Fruit fly (Drosophila melanogaster) whole organism, embryonic: ENCODE measurements around the gene Alg2.
A peak's percentile ranks its signal among the peaks of the same experiment; 100 is the strongest.

Experiments
- ATbp ChIP-seq: fragments of 200-800 bp; sonication (Bioruptor generic); optimal IDR thresholded peaks from 2 replicates; lab custom pipeline; 2017; ENCODE audit warnings: missing biosample characterization, mild to moderate bottlenecking, missing genetic modification characterization, missing genetic modification reagents
- BtbVII ChIP-seq: fragments of 200-800 bp; sonication (Bioruptor generic); optimal IDR thresholded peaks from 3 replicates; lab custom pipeline; 2017; ENCODE audit warnings: missing biosample characterization, mild to moderate bottlenecking, missing genetic modification characterization
- CG10543 ChIP-seq: fragments of 200-800 bp; sonication (Bioruptor generic); optimal IDR thresholded peaks from 3 replicates; lab custom pipeline; 2017; ENCODE audit warnings: missing biosample characterization, mild to moderate bottlenecking, missing genetic modification characterization, moderate library complexity
- CG11247 ChIP-seq: fragments of 200-800 bp; sonication (Bioruptor generic); IDR thresholded peaks from 2 replicates; pipeline ENCODE4 v1.3.6; 2022; ENCODE audit warnings: missing biosample characterization, missing genetic modification characterization
- CG15073 ChIP-seq: fragments of 200-800 bp; sonication (Bioruptor generic); optimal IDR thresholded peaks from 2 replicates; lab custom pipeline; 2016; ENCODE audit warnings: missing biosample characterization, missing genetic modification characterization
- CG2678 ChIP-seq: fragments of 200-800 bp; sonication (Bioruptor generic); optimal IDR thresholded peaks from 3 replicates; lab custom pipeline; 2019; ENCODE audit warnings: missing biosample characterization, mild to moderate bottlenecking, missing genetic modification characterization, moderate library complexity
- CG2712 ChIP-seq: fragments of 200-800 bp; optimal IDR thresholded peaks from 3 replicates; lab custom pipeline; 2019; ENCODE audit warnings: missing biosample characterization, mild to moderate bottlenecking, missing genetic modification characterization, moderate library complexity
- CG30020 ChIP-seq: fragments of 200-800 bp; optimal IDR thresholded peaks from 2 replicates; lab custom pipeline; 2019; ENCODE audit warnings: missing biosample characterization, mild to moderate bottlenecking, missing genetic modification characterization, moderate library complexity
- CG31388 ChIP-seq: fragments of 200-800 bp; sonication (Bioruptor generic); optimal IDR thresholded peaks from 2 replicates; lab custom pipeline; 2016; ENCODE audit warnings: missing biosample characterization, missing genetic modification characterization
- CG33557 ChIP-seq: fragments of 200-800 bp; sonication (Bioruptor generic); optimal IDR thresholded peaks from 2 replicates; lab custom pipeline; 2019; ENCODE audit warnings: missing biosample characterization, mild to moderate bottlenecking, missing genetic modification characterization, moderate library complexity
- CG34422 ChIP-seq: fragments of 200-800 bp; sonication (Bioruptor generic); IDR thresholded peaks from 3 replicates; pipeline ENCODE4 v1.3.6; 2022; ENCODE audit warnings: missing biosample characterization, missing genetic modification characterization
- CG3838 ChIP-seq: fragments of 200-800 bp; sonication (Bioruptor generic); optimal IDR thresholded peaks from 3 replicates; lab custom pipeline; 2016; ENCODE audit warnings: missing biosample characterization, missing genetic modification characterization
- CG3847 ChIP-seq: fragments of 200-800 bp; sonication (Bioruptor generic); IDR thresholded peaks from 2 replicates; pipeline ENCODE4 v1.3.6; 2022; ENCODE audit warnings: missing biosample characterization, missing genetic modification characterization
- CG42726 ChIP-seq: fragments of 200-800 bp; sonication (Bioruptor generic); IDR thresholded peaks from 2 replicates; pipeline ENCODE4 v1.3.6; 2022; ENCODE audit warnings: missing biosample characterization, missing genetic modification characterization; ENCODE audit not compliant: partially characterized antibody
- CG4360 ChIP-seq: fragments of 200-800 bp; sonication (Bioruptor generic); IDR thresholded peaks from 2 replicates; pipeline ENCODE4 v1.3.6; 2022; ENCODE audit warnings: missing biosample characterization, missing genetic modification characterization
- CG8359 ChIP-seq: fragments of 200-800 bp; sonication (Bioruptor generic); optimal IDR thresholded peaks from 2 replicates; lab custom pipeline; 2017; ENCODE audit warnings: missing biosample characterization, mild to moderate bottlenecking, missing genetic modification characterization, borderline replicate concordance
- CG8944 ChIP-seq: fragments of 200-800 bp; sonication (Bioruptor generic); optimal IDR thresholded peaks from 3 replicates; lab custom pipeline; 2016; ENCODE audit warnings: missing biosample characterization, missing genetic modification characterization
- CG9215 ChIP-seq: fragments of 200-800 bp; sonication (Bioruptor generic); IDR thresholded peaks from 2 replicates; pipeline ENCODE4 v1.3.6; 2022; ENCODE audit warnings: missing biosample characterization, missing genetic modification characterization
- CG9797 ChIP-seq: fragments of 200-800 bp; sonication (Bioruptor generic); optimal IDR thresholded peaks from 3 replicates; lab custom pipeline; 2018; ENCODE audit warnings: missing biosample characterization, mild to moderate bottlenecking, missing genetic modification characterization
- HHEX ChIP-seq: fragments of 200-800 bp; sonication (Bioruptor generic); optimal IDR thresholded peaks from 3 replicates; lab custom pipeline; 2017; ENCODE audit warnings: missing biosample characterization, mild to moderate bottlenecking, missing genetic modification characterization, missing genetic modification reagents
- Hr39 ChIP-seq: fragments of >200 bp; optimal IDR thresholded peaks from 2 replicates; lab custom pipeline; 2017
- MBD-R2 ChIP-seq: fragments of 200-800 bp; sonication (Bioruptor generic); IDR thresholded peaks from 2 replicates; pipeline ENCODE4 v1.3.6; 2022; ENCODE audit warnings: missing biosample characterization, missing genetic modification characterization
- MESR4 ChIP-seq: fragments of 200-800 bp; sonication (Bioruptor generic); optimal IDR thresholded peaks from 2 replicates; lab custom pipeline; 2018; ENCODE audit warnings: missing biosample characterization, mild to moderate bottlenecking, missing genetic modification characterization, moderate library complexity
- Max ChIP-seq: fragments of 200-800 bp; sonication (Bioruptor generic); optimal IDR thresholded peaks from 2 replicates; lab custom pipeline; 2016; ENCODE audit warnings: missing biosample characterization, mild to moderate bottlenecking, missing genetic modification characterization
- Myb ChIP-seq: fragments of 200-800 bp; sonication (Bioruptor generic); optimal IDR thresholded peaks from 2 replicates; lab custom pipeline; 2016; ENCODE audit warnings: missing biosample characterization, missing genetic modification characterization
- NC2α ChIP-seq: fragments of 200-800 bp; sonication (Bioruptor generic); optimal IDR thresholded peaks from 2 replicates; lab custom pipeline; 2016; ENCODE audit warnings: missing biosample characterization, missing genetic modification characterization
- Neu2 ChIP-seq: fragments of 200-800 bp; sonication (Bioruptor generic); optimal IDR thresholded peaks from 3 replicates; lab custom pipeline; 2016; ENCODE audit warnings: missing biosample characterization, missing genetic modification characterization, borderline replicate concordance
- Nf-YA ChIP-seq: fragments of 200-800 bp; sonication (Bioruptor generic); IDR thresholded peaks from 2 replicates; pipeline ENCODE4 v1.3.6; 2022; ENCODE audit warnings: missing biosample characterization, missing genetic modification characterization
- YL-1 ChIP-seq: fragments of 200-800 bp; sonication (Bioruptor generic); optimal IDR thresholded peaks from 3 replicates; lab custom pipeline; 2017; ENCODE audit warnings: missing biosample characterization, mild to moderate bottlenecking, missing genetic modification characterization
- ato ChIP-seq: fragments of 200-800 bp; sonication (Bioruptor generic); IDR thresholded peaks from 2 replicates; pipeline ENCODE4 v1.3.6; 2022; ENCODE audit warnings: missing biosample characterization, missing genetic modification characterization; ENCODE audit not compliant: partially characterized antibody
- cg ChIP-seq: fragments of 200-800 bp; sonication (Bioruptor generic); optimal IDR thresholded peaks from 3 replicates; lab custom pipeline; 2019; ENCODE audit warnings: missing biosample characterization, mild to moderate bottlenecking, missing genetic modification characterization, moderate library complexity
- da ChIP-seq: fragments of 200-800 bp; sonication (Bioruptor generic); optimal IDR thresholded peaks from 2 replicates; lab custom pipeline; 2016; ENCODE audit warnings: missing biosample characterization, missing genetic modification characterization
- ems ChIP-seq: fragments of 200-800 bp; sonication (Bioruptor generic); optimal IDR thresholded peaks from 3 replicates; lab custom pipeline; 2016; ENCODE audit warnings: missing biosample characterization, missing genetic modification characterization
- esg ChIP-seq: fragments of 200-800 bp; sonication (Bioruptor generic); conservative IDR thresholded peaks from 2 replicates; pipeline ENCODE4 v1.3.6; 2022; ENCODE audit warnings: missing biosample characterization, missing genetic modification characterization
- kah ChIP-seq: fragments of 200-800 bp; sonication (Bioruptor generic); optimal IDR thresholded peaks from 2 replicates; lab custom pipeline; 2018; ENCODE audit warnings: missing biosample characterization, mild to moderate bottlenecking, missing genetic modification characterization
- lola ChIP-seq, 3 experiments: fragments of >200 bp in 2 of 3; fragments of 200-800 bp in 1 of 3; sonication (Bioruptor generic) in 1 of 3; optimal IDR thresholded peaks; 2 replicates each; lab custom pipeline; 2017 to 2019; ENCODE audit warnings: missing biosample characterization in 3 of 3, missing genetic modification characterization in 3 of 3, mild to moderate bottlenecking in 1 of 3, moderate library complexity in 1 of 3
- mld ChIP-seq: fragments of 200-800 bp; sonication (Bioruptor generic); IDR thresholded peaks from 3 replicates; pipeline ENCODE4 v1.3.6; 2022; ENCODE audit warnings: missing biosample characterization, missing genetic modification characterization; ENCODE audit not compliant: partially characterized antibody
- pan ChIP-seq, 4 experiments: fragments of >200 bp in 3 of 4; fragments of 200-800 bp in 1 of 4; sonication (Bioruptor generic) in 1 of 4; optimal IDR thresholded peaks in 3 of 4; IDR thresholded peaks in 1 of 4; 2 replicates each; pipeline versions ENCODE4 v1.3.6 to Lab custom; 2017 to 2022; ENCODE audit warnings: missing biosample characterization in 2 of 4, missing genetic modification characterization in 2 of 4, mixed read lengths in 1 of 4
- pb ChIP-seq: fragments of 200-800 bp; sonication (Bioruptor generic); optimal IDR thresholded peaks from 3 replicates; lab custom pipeline; 2016; ENCODE audit warnings: missing biosample characterization, missing genetic modification characterization
- phol ChIP-seq: fragments of 200-800 bp; sonication (Bioruptor generic); optimal IDR thresholded peaks from 3 replicates; lab custom pipeline; 2018; ENCODE audit warnings: missing biosample characterization, mild to moderate bottlenecking, missing genetic modification characterization, moderate library complexity
- pnt ChIP-seq: fragments of 200-800 bp; sonication (Bioruptor generic); optimal IDR thresholded peaks from 3 replicates; lab custom pipeline; 2016; ENCODE audit warnings: missing biosample characterization, missing genetic modification characterization
- tna ChIP-seq: fragments of 200-800 bp; sonication (Bioruptor generic); IDR thresholded peaks from 2 replicates; pipeline ENCODE4 v1.3.6; 2022; ENCODE audit warnings: missing biosample characterization, missing genetic modification characterization; ENCODE audit not compliant: partially characterized antibody
- wdn ChIP-seq: fragments of 200-800 bp; sonication (Bioruptor generic); IDR thresholded peaks from 2 replicates; pipeline ENCODE4 v1.3.6; 2022; ENCODE audit warnings: missing biosample characterization, missing genetic modification characterization
- zfh1 ChIP-seq: fragments of 200-800 bp; sonication (Bioruptor generic); IDR thresholded peaks from 3 replicates; pipeline ENCODE4 v1.3.6; 2022; ENCODE audit warnings: missing biosample characterization, missing genetic modification characterization

Gene Alg2

DNA sequence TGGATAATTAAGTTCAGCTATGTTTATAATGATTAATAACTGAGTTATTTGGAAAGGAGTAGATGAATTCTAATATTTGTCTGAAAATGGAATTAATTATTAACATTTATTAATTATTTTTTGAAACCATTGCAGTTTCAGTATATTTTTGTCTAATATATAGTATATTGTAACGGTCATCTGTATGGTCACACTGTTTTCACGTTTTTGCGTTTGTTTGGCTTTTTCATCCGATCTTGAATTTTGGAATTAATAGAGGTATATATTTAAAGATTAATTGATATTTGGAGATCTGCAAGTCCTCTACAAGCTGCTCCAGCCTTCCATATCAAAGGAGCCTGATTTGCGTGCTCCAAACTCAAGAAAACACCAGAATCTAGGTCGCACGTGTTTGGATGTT lies 25.5 kb downstream of the Alg2 start, which contains the start of the genes CG32278 and CG32281 (continued):
- TF ChIP-seq da (GFP tag; lab: Kevin White, UChicago) = no peak
- peak; percentile 47 for TF ChIP-seq MESR4 (GFP tag; lab: Kevin White, UChicago)
- TF ChIP-seq tna (GFP tag; lab: Robert Waterston, UW) = no peak
- no peak for TF ChIP-seq pan (optimal IDR thresholded peaks at IDR 0.05; lab: Kevin White, UChicago)
- TF ChIP-seq pan (GFP tag; optimal IDR thresholded peaks at IDR 0.05 in 1 of 2, IDR thresholded peaks at IDR 0.05 in 1 of 2) = no peak
- TF ChIP-seq CG2712 (tag; lab: Kevin White, UChicago) = no peak
- TF ChIP-seq CG2678 (tag; lab: Kevin White, UChicago) = no peak
- TF ChIP-seq YL-1 (GFP tag; lab: Kevin White, UChicago) = peak; percentile 40
- TF ChIP-seq Max (GFP tag; lab: Kevin White, UChicago) = peak; percentile 9
- TF ChIP-seq Neu2 (GFP tag; lab: Kevin White, UChicago) = no peak
- no peak for TF ChIP-seq CG42726 (GFP tag; lab: Robert Waterston, UW)
- TF ChIP-seq Hr39 (lab: Kevin White, UChicago) = no peak
- peak; percentile 52 for TF ChIP-seq CG9797 (GFP tag; lab: Kevin White, UChicago)
- TF ChIP-seq Myb = peak; percentile 7
- no peak for TF ChIP-seq CG8944 (GFP tag; lab: Kevin White, UChicago)
- TF ChIP-seq ato (GFP tag; lab: Robert Waterston, UW) = no peak
- TF ChIP-seq NC2α (GFP tag; lab: Kevin White, UChicago) = no peak
- no peak for TF ChIP-seq CG15073 (GFP tag; lab: Kevin White, UChicago)
- no peak for TF ChIP-seq lola (GFP tag; optimal IDR thresholded peaks at IDR 0.05; lab: Kevin White, UChicago)
- no peak for TF ChIP-seq CG4360
- TF ChIP-seq CG3838 (GFP tag; lab: Kevin White, UChicago) = no peak

- TF ChIP-seq CG30020 (tag; lab: Kevin White, UChicago) (no peak), CG8359 (GFP tag; lab: Kevin White, UChicago) (no peak)
Observed at dm6 chr3L:3172445-3172844, 28.8 kb downstream of the Alg2 start, which contains the start of gene CG14963. Gene CG14963, minus strand, starts transcription at chr3L:3172545.

DNA sequence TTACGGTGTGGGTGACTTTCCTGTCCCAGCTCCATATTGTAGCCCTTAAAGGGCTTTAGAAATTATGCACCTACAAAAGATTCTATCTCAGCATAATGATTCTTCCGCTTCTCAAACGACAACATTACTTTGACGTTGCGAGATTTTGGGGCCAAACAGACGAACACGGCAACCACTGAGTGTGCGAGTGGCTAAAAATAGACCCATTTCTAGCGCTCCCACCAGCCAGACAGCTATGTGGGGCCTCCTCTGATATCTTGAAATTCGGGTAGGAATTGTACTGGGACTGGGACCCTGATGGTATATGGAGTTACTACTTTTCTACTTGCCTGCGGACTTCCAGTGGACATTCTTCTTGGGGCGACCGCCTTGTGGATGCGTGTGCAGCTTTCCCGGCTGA lies 34.3 kb downstream of the Alg2 start:
- peak; percentile 92 for TF ChIP-seq kah (GFP tag; lab: Kevin White, UChicago)
- TF ChIP-seq HHEX (GFP tag; lab: Kevin White, UChicago) = no peak
- 0 out of 3 replicates have a peak, but pooled peaks have one; percentile 7 for TF ChIP-seq CG34422 (GFP tag; lab: Robert Waterston, UW)

dm6 chr3L:3178530-3179096 lies 35.0 kb downstream of the Alg2 start, which contains the start of the genes MnM and Girdin:
Gene MnM, minus strand, starts transcription at chr3L:3178580.
Gene Girdin, plus strand, starts transcription at chr3L:3178930.
- TF ChIP-seq ATbp (GFP tag; lab: Kevin White, UChicago) (no peak), phol (tag; lab: Kevin White, UChicago) (peak; percentile 65), CG11247 (GFP tag; lab: Robert Waterston, UW) (peak; percentile 34; the same call in 1 of the 2 replicates), CG10543 (GFP tag; lab: Kevin White, UChicago) (peak; percentile 64), MBD-R2 (GFP tag; lab: Robert Waterston, UW) (peak; percentile 63; the same call in 1 of the 2 replicates), Nf-YA (GFP tag; lab: Robert Waterston, UW) (no peak), CG31388 (peak; percentile 17), CG9215 (GFP tag; lab: Robert Waterston, UW) (peak; percentile 67), pb (GFP tag; lab: Kevin White, UChicago) (peak; percentile 53), esg (GFP tag; lab: Robert Waterston, UW) (peak; percentile 42), CG33557 (GFP tag; lab: Kevin White, UChicago) (peak; percentile 40), ems (GFP tag; lab: Kevin White, UChicago) (peak; percentile 50), cg (no peak), zfh1 (GFP tag; lab: Robert Waterston, UW) (peak; percentile 16; the same call in 1 of the 3 replicates), pnt (GFP tag; lab: Kevin White, UChicago) (peak; percentile 70), pan (optimal IDR thresholded peaks at IDR 0.05; lab: Kevin White, UChicago) (no peak), pan (GFP tag; optimal IDR thresholded peaks at IDR 0.05 in 1 of 2, IDR thresholded peaks at IDR 0.05 in 1 of 2) (no peak), BtbVII (GFP tag; lab: Kevin White, UChicago) (no peak), mld (GFP tag; lab: Robert Waterston, UW) (peak; percentile 60; the same call in 1 of the 3 replicates), CG3847 (GFP tag; lab: Robert Waterston, UW) (peak; percentile 73), wdn (GFP tag; lab: Robert Waterston, UW) (no peak)
